Worm (Caenorhabditis elegans): ENCODE measurements around the gene F22B5.10.

The F22B5.10 gene

DNA sequence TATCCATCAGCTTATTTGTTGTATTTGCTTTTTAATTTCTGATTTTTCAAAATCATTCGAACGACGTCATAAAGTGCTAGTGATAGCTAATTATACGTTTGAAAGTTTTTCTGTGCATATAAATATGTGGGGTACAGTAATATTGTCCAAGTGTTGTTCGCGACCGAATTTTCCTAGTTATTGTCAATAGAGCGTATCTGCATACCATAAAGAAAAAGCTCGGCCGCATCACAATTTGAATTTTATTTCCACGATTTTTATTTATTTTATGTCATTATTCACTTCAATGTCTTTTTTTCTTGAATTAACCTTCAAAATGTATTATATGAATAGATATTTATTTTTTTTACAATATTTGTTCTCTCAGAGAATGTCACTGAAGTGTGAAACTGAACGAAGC, 49.8 kb downstream of the F22B5.10 start, which contains the start of gene rnh-2 (continued):
- TF ChIP-seq bed-2 (GFP tag; IDR thresholded peaks at IDR 0.05) (no peak), zim-3 (tag; optimal IDR thresholded peaks at IDR 0.05) (no peak), Y67H2A.10 (GFP tag; conservative IDR thresholded peaks at IDR 0.05) (peak; percentile 44; the same call in 1 of the 2 replicates), pbrm-1 (GFP tag; IDR thresholded peaks at IDR 0.05) (peak; percentile 67), aptf-2 (GFP tag; conservative IDR thresholded peaks at IDR 0.05) (0 out of 2 replicates have a peak, but pooled peaks have one; percentile 34), F39B2.1 (GFP tag; IDR thresholded peaks at IDR 0.05) (no peak), let-607 (tag; optimal IDR thresholded peaks at IDR 0.05) (no peak), efl-1 (GFP tag; optimal IDR thresholded peaks at IDR 0.05) (peak; percentile 37), mcd-1 (GFP tag; IDR thresholded peaks at IDR 0.05) (peak; percentile 94), ceh-27 (GFP tag; optimal IDR thresholded peaks at IDR 0.05) (peak; percentile 63), F37B4.10 (GFP tag; IDR thresholded peaks at IDR 0.05) (no peak), egl-18 (GFP tag; IDR thresholded peaks at IDR 0.05) (no peak), mes-4 (tag; optimal IDR thresholded peaks at IDR 0.05) (no peak), snpc-3.4 (tag; optimal IDR thresholded peaks at IDR 0.05) (peak; percentile 35), ekl-4 (GFP tag; IDR thresholded peaks at IDR 0.05) (no peak), athp-1 (tag; optimal IDR thresholded peaks at IDR 0.05) (peak; percentile 71), ztf-28 (GFP tag; IDR thresholded peaks at IDR 0.05) (0 out of 2 replicates have a peak, but pooled peaks have one; percentile 37), attf-5 (GFP tag; optimal IDR thresholded peaks at IDR 0.05) (peak; percentile 87), madf-10 (tag; optimal IDR thresholded peaks at IDR 0.05) (peak; percentile 49), ceh-79 (tag; optimal IDR thresholded peaks at IDR 0.05) (no peak), lin-35 (GFP tag; optimal IDR thresholded peaks at IDR 0.05) (peak in 1 of 3 experiments; percentile 58), ceh-91 (GFP tag; IDR thresholded peaks at IDR 0.05) (peak; percentile 68), snpc-4 (GFP tag; optimal IDR thresholded peaks at IDR 0.05) (no peak), snpc-4 (tag; optimal IDR thresholded peaks at IDR 0.05) (peak in 2 of 4 experiments; percentile 57 to 68), cebp-1 (GFP tag; IDR thresholded peaks at IDR 0.05) (no peak), cebp-1 (tag; optimal IDR thresholded peaks at IDR 0.05) (peak; percentile 50), C17E4.6 (GFP tag; IDR thresholded peaks at IDR 0.05) (no peak), rec-8 (tag; optimal IDR thresholded peaks at IDR 0.05) (peak in 1 of 2 experiments; percentile 39), tlf-1 (GFP tag; optimal IDR thresholded peaks at IDR 0.05) (peak; percentile 54), nhr-80 (tag; optimal IDR thresholded peaks at IDR 0.05) (peak; percentile 55), lin-54 (GFP tag; optimal IDR thresholded peaks at IDR 0.05) (peak; percentile 76), nfyb-1 (GFP tag; IDR thresholded peaks at IDR 0.05) (no peak), tbp1 (GFP tag; optimal IDR thresholded peaks at IDR 0.05) (peak; percentile 55), madf-6 (GFP tag; IDR thresholded peaks at IDR 0.05) (peak; percentile 87), lir-1 (GFP tag; conservative IDR thresholded peaks at IDR 0.05) (0 out of 2 replicates have a peak, but pooled peaks have one; percentile 36), madf-3 (GFP tag; IDR thresholded peaks at IDR 0.05) (no peak), nhr-27 (tag; optimal IDR thresholded peaks at IDR 0.05) (no peak), K12H6.12 (tag; optimal IDR thresholded peaks at IDR 0.05) (peak; percentile 1), ztf-6 (GFP tag; IDR thresholded peaks at IDR 0.05) (no peak), lin-40 (tag; optimal IDR thresholded peaks at IDR 0.05) (peak; percentile 36), lsy-27 (tag; optimal IDR thresholded peaks at IDR 0.05; ENCODE audit: borderline replicate concordance, insufficient read depth) (no peak), rcor-1 (GFP tag; IDR thresholded peaks at IDR 0.05) (0 out of 2 replicates have a peak, but pooled peaks have one; percentile 33), nhr-179 (tag; optimal IDR thresholded peaks at IDR 0.05) (no peak), unc-130 (GFP tag; optimal IDR thresholded peaks at IDR 0.05) (peak; percentile 88), snpc-1.3 (tag; optimal IDR thresholded peaks at IDR 0.05; ENCODE audit: insufficient read depth) (peak; percentile 53), die-1 (tag; optimal IDR thresholded peaks at IDR 0.05) (no peak), K11D2.4 (GFP tag; IDR thresholded peaks at IDR 0.05) (0 out of 2 replicates have a peak, but pooled peaks have one; percentile 23), F52B5.7 (tag; optimal IDR thresholded peaks at IDR 0.05) (no peak)

Measured in whole organism, young adult.